Worm (Caenorhabditis elegans): ENCODE data around the gene cyp-29A2.

The cyp-29A2 gene

ce11 chrV:11234350-11234749 lies 17.0 kb downstream of the cyp-29A2 start, which contains the start of gene T19B10.5:
T19B10.5 (plus strand) TSS chrV:11234650.
- TF ChIP-seq tbx-2 (tag; optimal IDR thresholded peaks at IDR 0.05) (no peak), nhr-77 (tag; optimal IDR thresholded peaks at IDR 0.05) (no peak), snpc-4 (tag; optimal IDR thresholded peaks at IDR 0.05) (no peak), ztf-4 (tag; optimal IDR thresholded peaks at IDR 0.05) (no peak), rnt-1 (tag; optimal IDR thresholded peaks at IDR 0.05) (no peak), elt-2 (tag; optimal IDR thresholded peaks at IDR 0.05) (no peak), blmp-1 (tag; optimal IDR thresholded peaks at IDR 0.05) (peak; percentile 18)

ce11 chrV:11235876-11236275 lies 18.5 kb downstream of the cyp-29A2 start:
- no peak for TF ChIP-seq nhr-11 (tag; optimal IDR thresholded peaks at IDR 0.05)
- TF ChIP-seq elt-2 (tag; optimal IDR thresholded peaks at IDR 0.05): peak; percentile 96
- no peak for TF ChIP-seq alr-1 (tag; optimal IDR thresholded peaks at IDR 0.05; ENCODE audit: borderline replicate concordance)
- no peak for TF ChIP-seq efl-1 (optimal IDR thresholded peaks at IDR 0.05)
- peak in 1 of 2 experiments; percentile 74 for TF ChIP-seq efl-1 (GFP tag; optimal IDR thresholded peaks at IDR 0.05 in 1 of 2)
- no peak for TF ChIP-seq dpl-1 (GFP tag; optimal IDR thresholded peaks at IDR 0.05)
- TF ChIP-seq unc-98 (GFP tag; IDR thresholded peaks at IDR 0.05): no peak

- TF ChIP-seq fos-1 (tag; optimal IDR thresholded peaks at IDR 0.05) (no peak), aly-2 (tag; optimal IDR thresholded peaks at IDR 0.05) (no peak), tbx-2 (tag; optimal IDR thresholded peaks at IDR 0.05) (peak; percentile 51), mdl-1 (tag; optimal IDR thresholded peaks at IDR 0.05) (peak in 1 of 2 experiments; percentile 36), C16A3.4 (tag; optimal IDR thresholded peaks at IDR 0.05) (peak; percentile 83), nhr-12 (tag; optimal IDR thresholded peaks at IDR 0.05) (no peak), unc-62 (GFP tag; optimal IDR thresholded peaks at IDR 0.05) (no peak), pqm-1 (tag; optimal IDR thresholded peaks at IDR 0.05) (no peak), xbp-1 (tag; optimal IDR thresholded peaks at IDR 0.05) (peak; percentile 61), aha-1 (tag; optimal IDR thresholded peaks at IDR 0.05) (no peak), ces-1 (GFP tag; optimal IDR thresholded peaks at IDR 0.05) (no peak), Y116A8C.19 (tag; optimal IDR thresholded peaks at IDR 0.05; ENCODE audit: borderline replicate concordance) (no peak), elt-2 (tag; optimal IDR thresholded peaks at IDR 0.05) (peak; percentile 41), snpc-4 (tag; optimal IDR thresholded peaks at IDR 0.05) (peak; percentile 42), lin-14 (GFP tag; optimal IDR thresholded peaks at IDR 0.05) (peak; percentile 64), F16B12.6 (tag; optimal IDR thresholded peaks at IDR 0.05) (peak; percentile 31), tlp-1 (tag; optimal IDR thresholded peaks at IDR 0.05) (no peak), lin-13 (GFP tag; optimal IDR thresholded peaks at IDR 0.05) (peak; percentile 44), fkh-8 (tag; optimal IDR thresholded peaks at IDR 0.05) (no peak), mep-1 (tag; optimal IDR thresholded peaks at IDR 0.05) (no peak), sox-4 (tag; optimal IDR thresholded peaks at IDR 0.05) (no peak), nhr-84 (tag; optimal IDR thresholded peaks at IDR 0.05) (no peak), ceh-8 (GFP tag; optimal IDR thresholded peaks at IDR 0.05) (no peak), ceh-82 (tag; optimal IDR thresholded peaks at IDR 0.05) (peak; percentile 75 to 93 (median 86)), fkh-4 (tag; optimal IDR thresholded peaks at IDR 0.05; ENCODE audit: borderline replicate concordance) (no peak), zip-4 (GFP tag; optimal IDR thresholded peaks at IDR 0.05) (no peak), lin-15B (tag; optimal IDR thresholded peaks at IDR 0.05) (no peak), zag-1 (tag; optimal IDR thresholded peaks at IDR 0.05) (no peak), dsc-1 (tag; optimal IDR thresholded peaks at IDR 0.05) (peak; percentile 58), sptf-1 (tag; optimal IDR thresholded peaks at IDR 0.05) (no peak), unc-30 (tag; optimal IDR thresholded peaks at IDR 0.05) (no peak), nhr-90 (tag; optimal IDR thresholded peaks at IDR 0.05; ENCODE audit: poor library complexity) (peak; percentile 74), nhr-71 (tag; optimal IDR thresholded peaks at IDR 0.05) (peak; percentile 77), hpl-2 (GFP tag; optimal IDR thresholded peaks at IDR 0.05) (peak; percentile 25), rnt-1 (tag; optimal IDR thresholded peaks at IDR 0.05) (peak; percentile 86), nhr-28 (tag; optimal IDR thresholded peaks at IDR 0.05) (no peak), efl-3 (GFP tag; optimal IDR thresholded peaks at IDR 0.05) (no peak), elt-3 (tag; optimal IDR thresholded peaks at IDR 0.05) (peak in 2 of 6 experiments; percentile 6 to 9), mab-9 (GFP tag; IDR thresholded peaks at IDR 0.05) (no peak), nhr-19 (GFP tag; conservative IDR thresholded peaks at IDR 0.05) (peak; percentile 73), unc-86 (tag; optimal IDR thresholded peaks at IDR 0.05) (no peak)
These were observed 21.9 kb downstream of the cyp-29A2 start, which contains the start of the genes dvc-1 and ima-1 for ce11 chrV:11239187-11239725. dvc-1 (minus strand) TSS chrV:11239331. ima-1 (plus strand) TSS chrV:11239675.
